Worm (Caenorhabditis elegans) whole organism, L4 larva: ENCODE measurements around the gene fbxa-11.
A peak's percentile ranks its signal among the peaks of the same experiment; 100 is the strongest.

Experiments used
- R02D3.7 ChIP-seq: fragments of 150-350 bp; sonication (generic microtip); optimal IDR thresholded peaks from 3 replicates; lab custom pipeline; 2014; ENCODE audit warnings: missing biosample characterization, missing genetic modification characterization
- T20F7.1 ChIP-seq: fragments of 200-800 bp; sonication (Bioruptor generic); optimal IDR thresholded peaks from 2 replicates; lab custom pipeline; 2018; ENCODE audit warnings: mild to moderate bottlenecking, missing genetic modification characterization, missing compliant biosample characterization
- Y105C5A.15 ChIP-seq: fragments of 200-800 bp; sonication (Bioruptor generic); IDR thresholded peaks from 2 replicates; pipeline ENCODE4 v1.3.6; 2022; ENCODE audit warnings: missing genetic modification characterization, missing compliant biosample characterization
- ZK546.5 ChIP-seq, 2 experiments: sonication (generic microtip); optimal IDR thresholded peaks; 2 replicates each; lab custom pipeline; 2017; ENCODE audit warnings: missing biosample characterization in 2 of 2, missing genetic modification characterization in 2 of 2
- aha-1 ChIP-seq: fragments of 150-350 bp; peaks from one replicate; lab custom pipeline; 2014; ENCODE audit warnings: missing biosample characterization, missing genetic modification characterization
- ceh-44 ChIP-seq: fragments of 200-800 bp; sonication (Bioruptor generic); IDR thresholded peaks from 2 replicates; pipeline ENCODE4 v1.3.6; 2022; ENCODE audit warnings: missing genetic modification reagents, missing genetic modification characterization, missing compliant biosample characterization
- daf-16 ChIP-seq, 3 experiments: sonication (generic microtip); optimal IDR thresholded peaks; 2 replicates each; lab custom pipeline; 2016 to 2017; ENCODE audit warnings: missing genetic modification characterization in 3 of 3, missing genetic modification reagents in 3 of 3, mild to moderate bottlenecking in 2 of 3, missing compliant biosample characterization in 2 of 3, missing biosample characterization in 1 of 3, moderate library complexity in 1 of 3
- dmd-6 ChIP-seq: fragments of 200-800 bp; sonication (Bioruptor generic); IDR thresholded peaks from 2 replicates; pipeline ENCODE4 v1.3.6; 2022; ENCODE audit warnings: missing genetic modification reagents, missing genetic modification characterization, missing compliant biosample characterization
- duxl-1 ChIP-seq: sonication (generic microtip); optimal IDR thresholded peaks from 2 replicates; lab custom pipeline; 2016; ENCODE audit warnings: mild to moderate bottlenecking, missing genetic modification characterization, moderate library complexity, missing compliant biosample characterization; ENCODE audit not compliant: poor library complexity
- dve-1 ChIP-seq: sonication (generic microtip); optimal IDR thresholded peaks from 2 replicates; lab custom pipeline; 2017; ENCODE audit warnings: antibody characterized with exemption, mild to moderate bottlenecking, missing genetic modification characterization, missing compliant biosample characterization; ENCODE audit not compliant: insufficient read depth
- egl-43 ChIP-seq: fragments of 200-800 bp; sonication (Bioruptor generic); IDR thresholded peaks from 2 replicates; pipeline ENCODE4 v1.3.6; 2022; ENCODE audit warnings: missing genetic modification reagents, missing genetic modification characterization, missing compliant biosample characterization
- fos-1 ChIP-seq: fragments of 150-350 bp; optimal IDR thresholded peaks from 2 replicates; lab custom pipeline; 2014; ENCODE audit warnings: missing biosample characterization, missing genetic modification characterization
- hlh-11 ChIP-seq: fragments of 200-800 bp; sonication (Bioruptor generic); optimal IDR thresholded peaks from 2 replicates; lab custom pipeline; 2018; ENCODE audit warnings: mild to moderate bottlenecking, missing genetic modification characterization, missing compliant biosample characterization
- hlh-30 ChIP-seq: sonication (generic microtip); optimal IDR thresholded peaks from 2 replicates; lab custom pipeline; 2017; ENCODE audit warnings: antibody characterized with exemption, mild to moderate bottlenecking, missing genetic modification characterization, missing compliant biosample characterization; ENCODE audit not compliant: insufficient read depth
- jun-1 ChIP-seq: fragments of 150-350 bp; optimal IDR thresholded peaks from 2 replicates; lab custom pipeline; 2014; ENCODE audit warnings: missing biosample characterization, missing genetic modification reagents, missing genetic modification characterization
- lim-7 ChIP-seq: fragments of 200-800 bp; sonication (Bioruptor generic); IDR thresholded peaks from 2 replicates; pipeline ENCODE4 v1.3.6; 2022; ENCODE audit warnings: missing genetic modification characterization, missing compliant biosample characterization
- lin-1 ChIP-seq: fragments of 200-800 bp; sonication (Bioruptor generic); IDR thresholded peaks from 2 replicates; pipeline ENCODE4 v1.3.6; 2022; ENCODE audit warnings: missing genetic modification reagents, missing genetic modification characterization, missing compliant biosample characterization
- lin-15B ChIP-seq: fragments of 150-350 bp; sonication (generic microtip); optimal IDR thresholded peaks from 3 replicates; lab custom pipeline; 2014; ENCODE audit warnings: missing biosample characterization, missing genetic modification characterization
- lin-39 ChIP-seq: fragments of 150-350 bp; optimal IDR thresholded peaks from 2 replicates; lab custom pipeline; 2014; ENCODE audit warnings: missing biosample characterization, missing genetic modification reagents, missing genetic modification characterization
- lir-3 ChIP-seq: sonication (generic microtip); optimal IDR thresholded peaks from 2 replicates; lab custom pipeline; 2016; ENCODE audit warnings: mild to moderate bottlenecking, missing genetic modification characterization, missing compliant biosample characterization
- mdt-29 ChIP-seq: fragments of 200-800 bp; sonication (Bioruptor generic); IDR thresholded peaks from 2 replicates; pipeline ENCODE4 v1.3.6; 2022; ENCODE audit warnings: missing genetic modification reagents, missing genetic modification characterization, missing compliant biosample characterization
- mep-1 ChIP-seq: fragments of 150-350 bp; sonication (generic microtip); optimal IDR thresholded peaks from 3 replicates; lab custom pipeline; 2014; ENCODE audit warnings: missing biosample characterization, missing genetic modification characterization
- nhr-102 ChIP-seq: sonication (generic microtip); optimal IDR thresholded peaks from 2 replicates; lab custom pipeline; 2016; ENCODE audit warnings: mild to moderate bottlenecking, missing genetic modification characterization, moderate library complexity, missing compliant biosample characterization
- nhr-28 ChIP-seq: fragments of 150-350 bp; optimal IDR thresholded peaks from 2 replicates; lab custom pipeline; 2014; ENCODE audit warnings: missing biosample characterization, missing genetic modification characterization
- nhr-41 ChIP-seq: fragments of 200-800 bp; sonication (Bioruptor generic); IDR thresholded peaks from 2 replicates; pipeline ENCODE4 v1.3.6; 2022; ENCODE audit warnings: missing genetic modification reagents, missing genetic modification characterization, missing compliant biosample characterization
- nhr-42 ChIP-seq: fragments of 200-800 bp; sonication (Bioruptor generic); IDR thresholded peaks from 2 replicates; pipeline ENCODE4 v1.3.6; 2022; ENCODE audit warnings: missing genetic modification characterization, missing compliant biosample characterization
- nhr-76 ChIP-seq: fragments of 150-350 bp; optimal IDR thresholded peaks from 2 replicates; lab custom pipeline; 2014; ENCODE audit warnings: missing biosample characterization, missing genetic modification characterization
- nhr-77 ChIP-seq: fragments of 150-350 bp; optimal IDR thresholded peaks from 2 replicates; lab custom pipeline; 2014; ENCODE audit warnings: missing biosample characterization, missing genetic modification characterization
- pha-4 ChIP-seq, 2 experiments: fragments of 150-350 bp in 1 of 2; fragments of 200-800 bp in 1 of 2; sonication (Bioruptor generic) in 1 of 2; IDR thresholded peaks in 1 of 2; optimal IDR thresholded peaks in 1 of 2; 2 replicates each; pipeline versions ENCODE4 v1.3.6 to Lab custom; 2014 to 2022; ENCODE audit warnings: missing genetic modification characterization in 2 of 2, missing genetic modification reagents in 2 of 2, missing biosample characterization in 1 of 2, missing compliant biosample characterization in 1 of 2
- php-3 ChIP-seq: fragments of 200-800 bp; sonication (Bioruptor generic); IDR thresholded peaks from 2 replicates; pipeline ENCODE4 v1.3.6; 2022; ENCODE audit warnings: missing genetic modification reagents, missing genetic modification characterization, missing compliant biosample characterization
- pqm-1 ChIP-seq: sonication (generic microtip); optimal IDR thresholded peaks from 2 replicates; lab custom pipeline; 2017; ENCODE audit warnings: missing biosample characterization, missing genetic modification characterization
- set-16 ChIP-seq: fragments of 200-800 bp; sonication (Bioruptor generic); IDR thresholded peaks from 2 replicates; pipeline ENCODE4 v1.3.6; 2022; ENCODE audit warnings: missing genetic modification reagents, missing genetic modification characterization, missing compliant biosample characterization
- skn-1 ChIP-seq: fragments of 150-350 bp; optimal IDR thresholded peaks from 2 replicates; lab custom pipeline; 2014; ENCODE audit warnings: missing biosample characterization, missing genetic modification characterization
- tra-1 ChIP-seq: fragments of 200-800 bp; sonication (Bioruptor generic); IDR thresholded peaks from 2 replicates; pipeline ENCODE4 v1.3.6; 2022; ENCODE audit warnings: missing genetic modification reagents, missing genetic modification characterization, missing compliant biosample characterization
- unc-62 ChIP-seq, 3 experiments: fragments of 150-350 bp in 1 of 3; sonication (generic microtip); optimal IDR thresholded peaks in 2 of 3; peaks in 1 of 3; 1 replicate in 1 of 3; 2 replicates in 2 of 3; lab custom pipeline; 2014 to 2017; ENCODE audit warnings: missing biosample characterization in 3 of 3, missing genetic modification characterization in 3 of 3, missing genetic modification reagents in 3 of 3, missing genotype in 1 of 3
- vab-7 ChIP-seq: fragments of 200-800 bp; sonication (Bioruptor generic); IDR thresholded peaks from 2 replicates; pipeline ENCODE4 v1.3.6; 2022; ENCODE audit warnings: missing genetic modification reagents, missing genetic modification characterization, missing compliant biosample characterization
- zag-1 ChIP-seq: fragments of 150-350 bp; optimal IDR thresholded peaks from 2 replicates; lab custom pipeline; 2014; ENCODE audit warnings: missing biosample characterization, missing genetic modification characterization
- zfp-2 ChIP-seq: sonication (generic microtip); optimal IDR thresholded peaks from 2 replicates; lab custom pipeline; 2016; ENCODE audit warnings: mild to moderate bottlenecking, missing genetic modification characterization, missing compliant biosample characterization
- zip-2 ChIP-seq: fragments of 150-350 bp; optimal IDR thresholded peaks from 2 replicates; lab custom pipeline; 2014; ENCODE audit warnings: missing biosample characterization, missing genetic modification characterization

The fbxa-11 gene

ce11 chrIII:944346-944745, 6.3 kb upstream of the fbxa-11 start:
- TF ChIP-seq php-3 (peak; percentile 78), dmd-6 (peak; percentile 78)

DNA sequence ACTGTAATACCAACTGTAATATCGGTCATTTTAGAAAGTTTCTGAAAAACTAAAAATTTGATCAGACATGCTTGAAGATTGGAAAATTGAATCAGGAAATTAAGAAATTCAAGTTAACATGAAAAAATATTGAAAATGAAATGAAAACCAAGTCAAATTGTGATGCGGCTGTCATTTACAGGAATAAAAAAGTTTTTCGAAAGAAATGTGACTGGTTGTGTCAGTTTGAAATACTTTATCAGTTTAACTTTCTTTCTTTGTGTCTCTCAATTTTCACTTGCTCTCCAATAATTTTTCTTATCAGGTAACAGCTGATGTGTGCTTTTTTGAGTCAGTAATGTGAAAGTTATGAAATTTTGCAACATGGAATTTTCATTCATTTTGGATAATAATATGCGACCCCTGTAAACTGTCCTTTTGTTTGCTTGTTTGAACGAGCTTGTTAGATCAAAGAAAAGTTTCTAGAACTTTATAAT, 4.4 kb upstream of the fbxa-11 start, which contains the start of gene fbxa-60:
Gene fbxa-60, minus strand, starts transcription at position 51 of the 476 bp plus-strand sequence.
- TF ChIP-seq dve-1: peak; percentile 63
- TF ChIP-seq dmd-6: peak; percentile 95
- TF ChIP-seq lin-39 (tag; lab: Kevin White, UChicago): no peak
- TF ChIP-seq nhr-76 (tag; lab: Kevin White, UChicago): no peak
- peak; percentile 61 for TF ChIP-seq nhr-28 (tag; lab: Kevin White, UChicago)
- no peak for TF ChIP-seq ceh-44 (GFP tag; lab: Robert Waterston, UW)
- no peak for TF ChIP-seq lin-15B (tag; lab: Kevin White, UChicago)
- no peak for TF ChIP-seq daf-16 (GFP tag; optimal IDR thresholded peaks at IDR 0.05; lab: Kevin White, UChicago)
- TF ChIP-seq daf-16 (tag; optimal IDR thresholded peaks at IDR 0.05; lab: Kevin White, UChicago): peak; percentile 53
- no peak for TF ChIP-seq jun-1 (tag; lab: Kevin White, UChicago)
- TF ChIP-seq hlh-11 (tag; lab: Kevin White, UChicago): peak; percentile 82
- TF ChIP-seq T20F7.1: peak; percentile 54
- no peak for TF ChIP-seq aha-1 (tag; lab: Kevin White, UChicago)
- no peak for TF ChIP-seq ZK546.5 (tag; optimal IDR thresholded peaks at IDR 0.05; lab: Kevin White, UChicago)
- TF ChIP-seq hlh-30 (tag; lab: Kevin White, UChicago): peak; percentile 16
- TF ChIP-seq nhr-41 (GFP tag; lab: Robert Waterston, UW): no peak
- no peak for TF ChIP-seq unc-62 (GFP tag; optimal IDR thresholded peaks at IDR 0.05 in 1 of 2; lab: Kevin White, UChicago)
- TF ChIP-seq unc-62 (tag; optimal IDR thresholded peaks at IDR 0.05; lab: Kevin White, UChicago): no peak
- TF ChIP-seq duxl-1: no peak
- no peak for TF ChIP-seq Y105C5A.15
- no peak for TF ChIP-seq skn-1
- no peak for TF ChIP-seq mdt-29 (GFP tag; lab: Robert Waterston, UW)
- no peak for TF ChIP-seq pha-4 (GFP tag; IDR thresholded peaks at IDR 0.05; lab: Robert Waterston, UW)
- no peak for TF ChIP-seq pha-4 (tag; optimal IDR thresholded peaks at IDR 0.05; lab: Kevin White, UChicago)
- peak; percentile 66; the same call in 1 of the 2 replicates for TF ChIP-seq tra-1 (GFP tag; lab: Robert Waterston, UW)
- no peak for TF ChIP-seq nhr-102 (tag; lab: Kevin White, UChicago)
- TF ChIP-seq pqm-1 (tag; lab: Kevin White, UChicago): peak; percentile 76
- TF ChIP-seq mep-1 (tag; lab: Kevin White, UChicago): no peak
- TF ChIP-seq nhr-77 (tag; lab: Kevin White, UChicago): peak; percentile 12
- no peak for TF ChIP-seq fos-1 (tag; lab: Kevin White, UChicago)
- no peak for TF ChIP-seq vab-7 (GFP tag; lab: Robert Waterston, UW)
- peak; percentile 80 for TF ChIP-seq php-3
- TF ChIP-seq set-16 (GFP tag; lab: Robert Waterston, UW): no peak
- TF ChIP-seq nhr-42 (GFP tag; lab: Robert Waterston, UW): no peak
- TF ChIP-seq lin-1: peak; percentile 36; the same call in 1 of the 2 replicates
- no peak for TF ChIP-seq zag-1 (tag; lab: Kevin White, UChicago)
- no peak for TF ChIP-seq zfp-2
- no peak for TF ChIP-seq R02D3.7 (tag; lab: Kevin White, UChicago)
- no peak for TF ChIP-seq egl-43 (GFP tag; lab: Robert Waterston, UW)
- no peak for TF ChIP-seq lir-3 (tag; lab: Kevin White, UChicago)
- TF ChIP-seq lim-7 (GFP tag; lab: Robert Waterston, UW): no peak
- peak; percentile 75 for TF ChIP-seq zip-2
